Worm (Caenorhabditis elegans) whole organism, young adult: ENCODE data around the gene B0507.6.
"Not testable (repeated sequence)": the region's sequence is repeated elsewhere in the genome, so short reads cannot be mapped to it uniquely, and the experiment has no call there.

Source experiments
- F10E7.11 ChIP-seq: sonication (generic microtip); optimal IDR thresholded peaks from 2 replicates; lab custom pipeline; 2017; ENCODE audit warnings: mild to moderate bottlenecking, missing genetic modification characterization, moderate library complexity, missing compliant biosample characterization
- F37B4.10 ChIP-seq: fragments of 200-800 bp; sonication (Bioruptor generic); IDR thresholded peaks from 2 replicates; pipeline ENCODE4 v1.3.6; 2022; ENCODE audit warnings: missing genetic modification characterization, missing compliant biosample characterization
- F49E8.2 ChIP-seq: sonication (generic microtip); optimal IDR thresholded peaks from 3 replicates; lab custom pipeline; 2017; ENCODE audit warnings: missing genetic modification characterization, mild to moderate bottlenecking, missing compliant biosample characterization, antibody characterized with exemption, moderate library complexity; ENCODE audit not compliant: insufficient read depth
- F55B11.4 ChIP-seq: sonication (generic microtip); optimal IDR thresholded peaks from 2 replicates; lab custom pipeline; 2016; ENCODE audit warnings: missing compliant biosample characterization, missing genetic modification characterization, borderline replicate concordance; ENCODE audit not compliant: insufficient read depth
- K12H6.12 ChIP-seq: fragments of 200-800 bp; sonication (Bioruptor generic); optimal IDR thresholded peaks from 2 replicates; lab custom pipeline; 2018; ENCODE audit warnings: mild to moderate bottlenecking, missing genetic modification characterization, missing compliant biosample characterization
- Y53G8AR.9 ChIP-seq: fragments of 200-800 bp; sonication (Bioruptor generic); conservative IDR thresholded peaks from 2 replicates; pipeline ENCODE4 v1.3.6; 2022; ENCODE audit warnings: missing genetic modification reagents, missing genetic modification characterization, missing compliant biosample characterization
- Y79H2A.3 ChIP-seq: fragments of 200-800 bp; sonication (Bioruptor generic); conservative IDR thresholded peaks from 2 replicates; pipeline ENCODE4 v1.3.6; 2022; ENCODE audit warnings: missing genetic modification reagents, missing genetic modification characterization, missing compliant biosample characterization
- ZK185.1 ChIP-seq: sonication (generic microtip); optimal IDR thresholded peaks from 2 replicates; lab custom pipeline; 2016; ENCODE audit warnings: mild to moderate bottlenecking, missing genetic modification characterization, missing compliant biosample characterization; ENCODE audit not compliant: poor library complexity, severe bottlenecking
- aptf-3 ChIP-seq: fragments of 200-800 bp; sonication (Bioruptor generic); IDR thresholded peaks from 2 replicates; pipeline ENCODE4 v1.3.6; 2022; ENCODE audit warnings: missing genetic modification characterization, missing compliant biosample characterization
- atf-7 ChIP-seq: sonication (generic microtip); optimal IDR thresholded peaks from 2 replicates; lab custom pipeline; 2017; ENCODE audit warnings: mild to moderate bottlenecking, missing genetic modification characterization, missing compliant biosample characterization
- attf-3 ChIP-seq: fragments of 200-800 bp; sonication (Bioruptor generic); conservative IDR thresholded peaks from 2 replicates; pipeline ENCODE4 v1.3.6; 2022; ENCODE audit warnings: missing genetic modification reagents, missing genetic modification characterization, missing compliant biosample characterization
- attf-6 ChIP-seq: fragments of 200-800 bp; sonication (Bioruptor generic); IDR thresholded peaks from 2 replicates; pipeline ENCODE4 v1.3.6; 2022; ENCODE audit warnings: missing genetic modification reagents, missing genetic modification characterization, missing compliant biosample characterization
- cebp-2 ChIP-seq: fragments of 200-800 bp; sonication (Bioruptor generic); IDR thresholded peaks from 2 replicates; pipeline ENCODE4 v1.3.6; 2022; ENCODE audit warnings: missing genetic modification characterization, missing compliant biosample characterization
- ceh-27 ChIP-seq: fragments of 200-800 bp; sonication (Bioruptor generic); optimal IDR thresholded peaks from 2 replicates; lab custom pipeline; 2018; ENCODE audit warnings: mild to moderate bottlenecking, missing genetic modification characterization, moderate library complexity, missing compliant biosample characterization
- ceh-58 ChIP-seq: fragments of 200-800 bp; sonication (Bioruptor generic); IDR thresholded peaks from 2 replicates; pipeline ENCODE4 v1.3.6; 2022; ENCODE audit warnings: missing genetic modification characterization, missing compliant biosample characterization
- ceh-79 ChIP-seq: sonication (generic microtip); optimal IDR thresholded peaks from 2 replicates; lab custom pipeline; 2017; ENCODE audit warnings: mild to moderate bottlenecking, missing genetic modification characterization, missing compliant biosample characterization
- ceh-91 ChIP-seq: fragments of 200-800 bp; sonication (Bioruptor generic); IDR thresholded peaks from 2 replicates; pipeline ENCODE4 v1.3.6; 2022; ENCODE audit warnings: missing genetic modification reagents, missing genetic modification characterization, missing compliant biosample characterization
- dpff-1 ChIP-seq: sonication (generic microtip); optimal IDR thresholded peaks from 2 replicates; lab custom pipeline; 2017; ENCODE audit warnings: mild to moderate bottlenecking, missing genetic modification characterization, missing compliant biosample characterization
- egl-18 ChIP-seq: fragments of 200-800 bp; sonication (Bioruptor generic); IDR thresholded peaks from 2 replicates; pipeline ENCODE4 v1.3.6; 2022; ENCODE audit warnings: missing genetic modification reagents, missing genetic modification characterization, missing compliant biosample characterization
- hmg-1.2 ChIP-seq: fragments of 200-800 bp; sonication (Bioruptor generic); IDR thresholded peaks from 2 replicates; pipeline ENCODE4 v1.3.6; 2022; ENCODE audit warnings: missing genetic modification reagents, missing genetic modification characterization, missing compliant biosample characterization
- let-607 ChIP-seq, 2 experiments: fragments of 200-800 bp in 1 of 2; sonication (Bioruptor generic) in 1 of 2; sonication (generic microtip) in 1 of 2; optimal IDR thresholded peaks; 2 replicates each; lab custom pipeline; 2016 to 2018; ENCODE audit warnings: mild to moderate bottlenecking in 2 of 2, missing compliant biosample characterization in 2 of 2, missing genetic modification characterization in 2 of 2, moderate library complexity in 2 of 2, missing genotype in 1 of 2
- lin-26 ChIP-seq: fragments of 200-800 bp; sonication (Bioruptor generic); IDR thresholded peaks from 2 replicates; pipeline ENCODE4 v1.3.6; 2022; ENCODE audit warnings: missing genetic modification reagents, missing genetic modification characterization, missing compliant biosample characterization
- lin-54 ChIP-seq: fragments of 200-800 bp; sonication (Bioruptor generic); optimal IDR thresholded peaks from 2 replicates; lab custom pipeline; 2018; ENCODE audit warnings: mild to moderate bottlenecking, missing genetic modification characterization, missing compliant biosample characterization
- lir-1 ChIP-seq: fragments of 200-800 bp; sonication (Bioruptor generic); conservative IDR thresholded peaks from 2 replicates; pipeline ENCODE4 v1.3.6; 2022; ENCODE audit warnings: missing genetic modification reagents, missing genetic modification characterization, missing compliant biosample characterization
- madf-10 ChIP-seq: sonication (generic microtip); optimal IDR thresholded peaks from 2 replicates; lab custom pipeline; 2016; ENCODE audit warnings: mild to moderate bottlenecking, missing genetic modification characterization, missing compliant biosample characterization
- mel-28 ChIP-seq: sonication (generic microtip); optimal IDR thresholded peaks from 2 replicates; lab custom pipeline; 2016; ENCODE audit warnings: borderline replicate concordance, mild to moderate bottlenecking, missing genetic modification characterization, missing compliant biosample characterization
- mes-4 ChIP-seq: sonication (generic microtip); optimal IDR thresholded peaks from 2 replicates; lab custom pipeline; 2016; ENCODE audit warnings: missing genotype, missing genetic modification characterization, missing compliant biosample characterization
- mxl-1 ChIP-seq: sonication (generic microtip); optimal IDR thresholded peaks from 2 replicates; lab custom pipeline; 2016; ENCODE audit warnings: missing genetic modification characterization, missing compliant biosample characterization
- nfya-2 ChIP-seq: fragments of 200-800 bp; sonication (Bioruptor generic); IDR thresholded peaks from 2 replicates; pipeline ENCODE4 v1.3.6; 2022; ENCODE audit warnings: missing genetic modification reagents, missing genetic modification characterization, missing compliant biosample characterization
- nhr-120 ChIP-seq: fragments of 200-800 bp; sonication (Bioruptor generic); IDR thresholded peaks from 2 replicates; pipeline ENCODE4 v1.3.6; 2022; ENCODE audit warnings: missing genetic modification characterization, missing compliant biosample characterization
- nhr-27 ChIP-seq: fragments of 200-800 bp; sonication (Bioruptor generic); optimal IDR thresholded peaks from 2 replicates; lab custom pipeline; 2018; ENCODE audit warnings: mild to moderate bottlenecking, missing genetic modification characterization, moderate library complexity, missing compliant biosample characterization
- pbrm-1 ChIP-seq: fragments of 200-800 bp; sonication (Bioruptor generic); IDR thresholded peaks from 2 replicates; pipeline ENCODE4 v1.3.6; 2022; ENCODE audit warnings: missing genetic modification reagents, missing genetic modification characterization, missing compliant biosample characterization
- rec-8 ChIP-seq, 2 experiments: sonication (generic microtip); optimal IDR thresholded peaks; 2 replicates each; lab custom pipeline; 2016; ENCODE audit warnings: mild to moderate bottlenecking in 2 of 2, missing genetic modification characterization in 2 of 2, missing genetic modification reagents in 2 of 2, missing genotype in 2 of 2, missing biosample characterization in 1 of 2, missing compliant biosample characterization in 1 of 2, moderate library complexity in 1 of 2
- repo-1 ChIP-seq: sonication (generic microtip); optimal IDR thresholded peaks from 2 replicates; lab custom pipeline; 2017; ENCODE audit warnings: mild to moderate bottlenecking, missing genetic modification characterization, missing compliant biosample characterization
- snpc-1.1 ChIP-seq: sonication (generic microtip); optimal IDR thresholded peaks from 2 replicates; lab custom pipeline; 2017; ENCODE audit warnings: missing genetic modification characterization, mild to moderate bottlenecking, missing compliant biosample characterization, antibody characterized with exemption, moderate library complexity, missing genotype, missing genetic modification reagents; ENCODE audit not compliant: insufficient read depth
- snpc-1.3 ChIP-seq: sonication (generic microtip); optimal IDR thresholded peaks from 2 replicates; lab custom pipeline; 2017; ENCODE audit warnings: missing genetic modification characterization, mild to moderate bottlenecking, missing compliant biosample characterization, antibody characterized with exemption, moderate library complexity, missing genotype, missing genetic modification reagents; ENCODE audit not compliant: insufficient read depth
- snpc-3.4 ChIP-seq: sonication (generic microtip); optimal IDR thresholded peaks from 2 replicates; lab custom pipeline; 2017; ENCODE audit warnings: missing genetic modification characterization, mild to moderate bottlenecking, missing compliant biosample characterization, antibody characterized with exemption, moderate library complexity, missing genotype, missing genetic modification reagents
- snpc-4 ChIP-seq, 5 experiments: fragments of 150-350 bp in 1 of 5; sonication (generic microtip) in 4 of 5; optimal IDR thresholded peaks; 2 replicates each; lab custom pipeline; 2014 to 2018; ENCODE audit warnings: missing genetic modification characterization in 5 of 5, missing biosample characterization in 3 of 5, antibody characterized with exemption in 2 of 5, mild to moderate bottlenecking in 2 of 5, missing compliant biosample characterization in 2 of 5, missing genotype in 2 of 5, moderate library complexity in 2 of 5, missing genetic modification reagents in 1 of 5
- somi-1 ChIP-seq: fragments of 200-800 bp; sonication (Bioruptor generic); optimal IDR thresholded peaks from 2 replicates; lab custom pipeline; 2018; ENCODE audit warnings: mild to moderate bottlenecking, missing genetic modification characterization, missing compliant biosample characterization
- unc-130 ChIP-seq: sonication (generic microtip); optimal IDR thresholded peaks from 2 replicates; lab custom pipeline; 2016; ENCODE audit warnings: missing genetic modification reagents, missing genetic modification characterization, missing compliant biosample characterization

B0507.6 gene

ce11 chrV:8718399-8718798 is 27.6 kb upstream of the B0507.6 start:
- TF ChIP-seq F37B4.10 (GFP tag; lab: Robert Waterston, UW) (no peak), lir-1 (GFP tag; lab: Robert Waterston, UW) (no peak), pbrm-1 (GFP tag; lab: Robert Waterston, UW) (no peak), dpff-1 (tag; lab: Kevin White, UChicago) (no peak), nhr-27 (tag; lab: Kevin White, UChicago) (no peak), ceh-58 (no peak), aptf-3 (GFP tag; lab: Robert Waterston, UW) (no peak), snpc-3.4 (no peak), nhr-120 (GFP tag; lab: Robert Waterston, UW) (no peak), lin-26 (no peak)
- TF ChIP-seq, all 124 proteins: peak for 0

- not testable (repeated sequence) for TF ChIP-seq mel-28 (tag; lab: Kevin White, UChicago); rec-8 (tag; optimal IDR thresholded peaks at IDR 0.05; lab: Kevin White, UChicago); nfya-2
Observed at ce11 chrV:8722160-8722559, 23.8 kb upstream of the B0507.6 start, which contains the start of gene ZC196.8. ZC196.8 (minus strand) TSS chrV:8722260.

ce11 chrV:8726228-8726627 is 19.7 kb upstream of the B0507.6 start, which contains the start of gene droe-8:
droe-8 (plus strand) TSS chrV:8726528.
- TF ChIP-seq ceh-27; egl-18 (GFP tag; lab: Robert Waterston, UW); ceh-91 (GFP tag; lab: Robert Waterston, UW): not testable (repeated sequence)

ce11 chrV:8727077-8727476 is 18.9 kb upstream of the B0507.6 start, which contains the start of gene ZC196.9:
ZC196.9 (minus strand) TSS chrV:8727177.
- no peak for TF ChIP-seq madf-10 (tag; lab: Kevin White, UChicago)
- TF ChIP-seq K12H6.12 (tag; lab: Kevin White, UChicago) = no peak
- no peak for TF ChIP-seq attf-6 (GFP tag; lab: Robert Waterston, UW)
- TF ChIP-seq Y79H2A.3 (GFP tag; lab: Robert Waterston, UW) = no peak
- no peak for TF ChIP-seq cebp-2 (GFP tag; lab: Robert Waterston, UW)
- no peak for TF ChIP-seq ZK185.1 (tag; lab: Kevin White, UChicago)
- no peak for TF ChIP-seq nhr-120 (GFP tag; lab: Robert Waterston, UW)
- TF ChIP-seq Y53G8AR.9 (GFP tag; lab: Robert Waterston, UW) = no peak
- no peak for TF ChIP-seq aptf-3 (GFP tag; lab: Robert Waterston, UW)

- TF ChIP-seq snpc-4 (GFP tag; optimal IDR thresholded peaks at IDR 0.05; lab: Kevin White, UChicago) = no peak
- TF ChIP-seq snpc-4 (tag; optimal IDR thresholded peaks at IDR 0.05; lab: Kevin White, UChicago) = no peak
- TF ChIP-seq snpc-1.1 (tag; lab: Kevin White, UChicago) = no peak
- no peak for TF ChIP-seq repo-1 (tag; lab: Kevin White, UChicago)
- TF ChIP-seq F55B11.4 (tag; lab: Kevin White, UChicago) = no peak
- no peak for TF ChIP-seq mxl-1 (tag; lab: Kevin White, UChicago)
- no peak for TF ChIP-seq F10E7.11 (tag; lab: Kevin White, UChicago)
- TF ChIP-seq let-607 (tag; optimal IDR thresholded peaks at IDR 0.05; lab: Kevin White, UChicago) = no peak
- no peak for TF ChIP-seq lin-26
- no peak for TF ChIP-seq attf-3
- TF ChIP-seq lir-1 (GFP tag; lab: Robert Waterston, UW) = no peak
- no peak for TF ChIP-seq ceh-79 (tag; lab: Kevin White, UChicago)
- no peak for TF ChIP-seq lin-54
- no peak for TF ChIP-seq ceh-27
- no peak for TF ChIP-seq unc-130 (GFP tag; lab: Kevin White, UChicago)
- no peak for TF ChIP-seq mes-4 (tag; lab: Kevin White, UChicago)
- no peak for TF ChIP-seq F49E8.2 (tag; lab: Kevin White, UChicago)
- no peak for TF ChIP-seq somi-1 (GFP tag; lab: Kevin White, UChicago)
- TF ChIP-seq hmg-1.2 (GFP tag; lab: Robert Waterston, UW) = no peak
- no peak for TF ChIP-seq snpc-1.3
- TF ChIP-seq atf-7 (tag; lab: Kevin White, UChicago) = no peak
Observed at ce11 chrV:8729100-8729499, 16.9 kb upstream of the B0507.6 start, which contains the start of gene ZC196.5. ZC196.5 (plus strand) TSS chrV:8729400.
